Worm (Caenorhabditis elegans) whole organism, midembryonic: ENCODE data around the gene rol-3.

Source experiments
- T22C8.4 ChIP-seq: fragments of 200-800 bp; sonication (Bioruptor generic); IDR thresholded peaks from 2 replicates; pipeline ENCODE4 v1.3.6; 2022; ENCODE audit warnings: missing genetic modification characterization, missing compliant biosample characterization
- cog-1 ChIP-seq: sonication (generic microtip); optimal IDR thresholded peaks from 2 replicates; lab custom pipeline; 2016; ENCODE audit warnings: missing genetic modification characterization, missing compliant biosample characterization
- flt-1 ChIP-seq: fragments of 200-800 bp; sonication (Bioruptor generic); IDR thresholded peaks from 2 replicates; pipeline ENCODE4 v1.3.6; 2022; ENCODE audit warnings: missing genetic modification characterization, missing compliant biosample characterization
- klf-2 ChIP-seq: fragments of 200-800 bp; sonication (Bioruptor generic); conservative IDR thresholded peaks from 2 replicates; pipeline ENCODE4 v1.3.6; 2022; ENCODE audit warnings: missing genetic modification reagents, missing genetic modification characterization, missing compliant biosample characterization
- ref-1 ChIP-seq: fragments of 200-800 bp; sonication (Bioruptor generic); conservative IDR thresholded peaks from 2 replicates; pipeline ENCODE4 v1.3.6; 2022; ENCODE audit warnings: missing genetic modification reagents, missing genetic modification characterization, missing compliant biosample characterization
- tab-1 ChIP-seq: fragments of 200-800 bp; sonication (Bioruptor generic); IDR thresholded peaks from 2 replicates; pipeline ENCODE4 v1.3.6; 2022; ENCODE audit warnings: missing genetic modification characterization, missing compliant biosample characterization
- ztf-23 ChIP-seq: fragments of 200-800 bp; sonication (Bioruptor generic); IDR thresholded peaks from 2 replicates; pipeline ENCODE4 v1.3.6; 2022; ENCODE audit warnings: missing genetic modification reagents, missing genetic modification characterization, missing compliant biosample characterization
- ztf-29 ChIP-seq: fragments of 200-800 bp; sonication (Bioruptor generic); IDR thresholded peaks from 2 replicates; pipeline ENCODE4 v1.3.6; 2022; ENCODE audit warnings: missing genetic modification reagents, missing genetic modification characterization, missing compliant biosample characterization

DNA sequence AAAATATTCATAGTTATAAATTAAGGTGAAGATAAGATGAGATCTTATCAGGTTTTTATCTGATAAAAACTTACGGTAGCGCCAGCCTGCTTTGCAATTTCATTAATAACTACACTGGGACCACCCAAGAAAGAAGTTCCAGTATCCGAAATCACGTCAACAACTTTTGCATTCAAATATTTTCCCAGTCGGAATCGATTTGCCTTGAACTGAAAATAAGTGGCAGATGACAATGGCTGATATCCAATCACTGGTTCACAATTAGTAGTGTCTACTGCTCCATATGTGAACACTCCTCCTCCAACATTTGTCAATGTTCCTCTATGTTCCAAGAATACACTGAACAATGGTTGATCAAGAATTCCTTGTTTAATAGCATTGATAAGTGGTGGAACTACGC is 28.0 kb upstream of the rol-3 start, which contains the start of gene F21F8.5:
- no peak for TF ChIP-seq cog-1 (tag; lab: Kevin White, UChicago)
- TF ChIP-seq ztf-23 (GFP tag; lab: Robert Waterston, UW): no peak
- no peak for TF ChIP-seq ztf-29 (GFP tag; lab: Robert Waterston, UW)
- TF ChIP-seq ref-1: no peak
- no peak for TF ChIP-seq flt-1 (GFP tag; lab: Robert Waterston, UW)
- TF ChIP-seq klf-2 (GFP tag; lab: Robert Waterston, UW): no peak
- TF ChIP-seq T22C8.4 (GFP tag; lab: Robert Waterston, UW): no peak
- TF ChIP-seq tab-1 (GFP tag; lab: Robert Waterston, UW): no peak
